Worm (Caenorhabditis elegans) whole organism, early embryonic: ENCODE measurements around the gene clec-57.
A peak's percentile ranks its signal among the peaks of the same experiment; 100 is the strongest.

Experiments
- B0310.2 ChIP-seq: sonication (generic microtip); optimal IDR thresholded peaks from 2 replicates; lab custom pipeline; 2016; ENCODE audit warnings: mild to moderate bottlenecking, missing genetic modification characterization, missing compliant biosample characterization
- F13C5.2 ChIP-seq: sonication (generic microtip); optimal IDR thresholded peaks from 2 replicates; lab custom pipeline; 2017; ENCODE audit warnings: mild to moderate bottlenecking, missing genetic modification characterization, inconsistent platforms, missing compliant biosample characterization
- aly-1 ChIP-seq: sonication (generic microtip); optimal IDR thresholded peaks from 2 replicates; lab custom pipeline; 2016; ENCODE audit warnings: missing genetic modification characterization, missing compliant biosample characterization
- ama-1 ChIP-seq: fragments of 150-350 bp; optimal IDR thresholded peaks from 2 replicates; lab custom pipeline; 2014
- ceh-13 ChIP-seq: fragments of 200-800 bp; sonication (Bioruptor generic); optimal IDR thresholded peaks from 2 replicates; lab custom pipeline; 2018; ENCODE audit warnings: mild to moderate bottlenecking, missing genetic modification characterization, missing compliant biosample characterization
- ceh-36 ChIP-seq: sonication (generic microtip); optimal IDR thresholded peaks from 2 replicates; lab custom pipeline; 2016; ENCODE audit warnings: missing genetic modification characterization, inconsistent platforms, missing compliant biosample characterization
- ets-7 ChIP-seq: sonication (generic microtip); optimal IDR thresholded peaks from 2 replicates; lab custom pipeline; 2016; ENCODE audit warnings: missing genotype, missing genetic modification characterization, missing compliant biosample characterization
- flt-1 ChIP-seq: fragments of 200-800 bp; sonication (Bioruptor generic); IDR thresholded peaks from 2 replicates; pipeline ENCODE4 v1.3.6; 2022; ENCODE audit warnings: missing genetic modification characterization, missing compliant biosample characterization
- hmg-4 ChIP-seq: fragments of 200-800 bp; sonication (Bioruptor generic); optimal IDR thresholded peaks from 2 replicates; lab custom pipeline; 2018; ENCODE audit warnings: mild to moderate bottlenecking, missing genetic modification characterization, missing compliant biosample characterization
- hnd-1 ChIP-seq: sonication (generic microtip); optimal IDR thresholded peaks from 2 replicates; lab custom pipeline; 2016; ENCODE audit warnings: missing genetic modification characterization, missing compliant biosample characterization
- pes-1 ChIP-seq: fragments of 200-800 bp; sonication (Bioruptor generic); IDR thresholded peaks from 2 replicates; pipeline ENCODE4 v1.3.6; 2022; ENCODE audit warnings: missing genetic modification reagents, missing genetic modification characterization, missing compliant biosample characterization
- scrt-1 ChIP-seq: fragments of 200-800 bp; sonication (Bioruptor generic); IDR thresholded peaks from 2 replicates; pipeline ENCODE4 v1.3.6; 2022; ENCODE audit warnings: missing genetic modification characterization, missing compliant biosample characterization
- tbx-11 ChIP-seq: fragments of 200-800 bp; sonication (Bioruptor generic); IDR thresholded peaks from 2 replicates; pipeline ENCODE4 v1.3.6; 2022; ENCODE audit warnings: missing genetic modification characterization, missing compliant biosample characterization
- tbx-37 ChIP-seq: fragments of 200-800 bp; sonication (Bioruptor generic); conservative IDR thresholded peaks from 2 replicates; pipeline ENCODE4 v1.3.6; 2022; ENCODE audit warnings: missing genetic modification reagents, missing genetic modification characterization, missing compliant biosample characterization
- tra-4 ChIP-seq: sonication (generic microtip); optimal IDR thresholded peaks from 2 replicates; lab custom pipeline; 2017; ENCODE audit warnings: missing genetic modification characterization, missing compliant biosample characterization

clec-57 gene

DNA sequence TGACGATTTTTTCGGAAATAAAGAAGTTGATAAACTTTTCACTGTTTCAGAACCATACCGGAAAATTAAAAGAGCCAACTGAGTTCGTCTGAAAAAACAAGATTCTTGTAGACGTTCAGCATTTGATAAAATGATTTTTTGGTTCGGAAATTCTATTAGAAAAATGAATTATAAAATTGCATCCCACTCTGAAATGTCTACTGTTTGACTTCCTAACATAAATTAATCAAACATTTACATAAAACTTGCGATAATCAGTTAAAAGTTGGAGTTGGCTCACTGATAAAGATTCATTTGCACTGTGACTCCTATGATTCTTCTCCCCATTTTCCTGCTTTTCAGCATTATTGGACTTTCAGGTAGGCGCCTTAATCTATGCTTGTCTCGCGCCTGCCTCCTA, at the start of gene clec-57:
Gene clec-57 (plus strand): TSS at position 301 of the 400 bp plus-strand sequence.
- no peak for TF ChIP-seq scrt-1
- TF ChIP-seq aly-1 (tag; lab: Kevin White, UChicago) = no peak
- TF ChIP-seq F13C5.2 = no peak

DNA sequence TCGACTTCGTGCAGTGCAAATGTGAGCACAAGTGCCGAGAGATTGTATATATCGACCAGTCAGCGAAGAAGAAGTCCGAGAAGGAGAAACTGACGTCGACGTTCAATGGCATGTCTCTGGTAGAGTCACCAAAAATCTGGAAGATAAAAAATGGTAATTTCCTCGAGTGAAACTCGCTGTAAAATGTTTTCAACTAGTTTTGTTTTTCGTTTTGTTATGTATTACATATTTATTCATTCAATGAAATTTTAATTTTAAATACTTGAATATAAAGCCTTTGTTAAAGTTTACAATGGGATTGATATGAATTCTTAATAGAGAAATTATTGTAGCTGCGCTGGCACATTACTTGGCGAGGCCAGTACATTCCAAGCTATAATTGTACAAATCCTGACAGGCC, 49.2 kb upstream of the clec-57 start:
- TF ChIP-seq ceh-36 (tag; lab: Kevin White, UChicago) (no peak), tra-4 (no peak), hnd-1 (tag; lab: Kevin White, UChicago) (no peak), tbx-11 (GFP tag; lab: Robert Waterston, UW) (no peak), aly-1 (tag; lab: Kevin White, UChicago) (no peak), flt-1 (GFP tag; lab: Robert Waterston, UW) (no peak), ceh-13 (GFP tag; lab: Kevin White, UChicago) (no peak), hmg-4 (GFP tag; lab: Kevin White, UChicago) (no peak)

DNA sequence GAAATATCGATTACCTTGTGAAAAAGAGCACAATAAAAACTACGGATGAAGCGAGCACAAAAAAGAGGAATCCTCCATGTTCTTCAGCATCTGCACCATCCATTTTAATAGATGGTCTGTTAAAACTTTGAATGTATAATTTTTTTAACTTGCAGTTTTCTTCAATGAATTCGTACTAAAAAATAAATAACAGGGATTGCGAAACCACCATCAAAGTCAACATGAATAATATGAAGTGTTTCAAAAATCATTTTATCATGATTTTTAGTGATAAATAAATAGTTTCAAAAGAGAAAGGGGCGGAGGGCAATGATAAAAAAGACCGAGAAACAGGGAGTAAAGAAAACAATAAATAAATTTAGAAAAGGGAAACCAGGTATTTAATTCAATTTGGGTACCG, 47.7 kb upstream of the clec-57 start, which contains the start of gene dhs-22:
Gene dhs-22 (minus strand): TSS at position 116 of the 400 bp plus-strand sequence.
- TF ChIP-seq scrt-1 = no peak
- no peak for TF ChIP-seq ama-1 (lab: Kevin White, UChicago)

- no peak for TF ChIP-seq B0310.2 (tag; lab: Kevin White, UChicago)
- TF ChIP-seq scrt-1 = 0 out of 2 replicates have a peak, but pooled peaks have one; percentile 11
- TF ChIP-seq tbx-37 (GFP tag; lab: Robert Waterston, UW) = no peak
Observed at ce11 chrV:14422317-14422716, 46.7 kb upstream of the clec-57 start, which contains the start of gene pas-1. Gene pas-1, minus strand, starts transcription at chrV:14422618.

- peak; percentile 59; the same call in 1 of the 2 replicates for TF ChIP-seq tbx-37 (GFP tag; lab: Robert Waterston, UW)
- no peak for TF ChIP-seq flt-1 (GFP tag; lab: Robert Waterston, UW)
Observed at ce11 chrV:14423268-14423667, 45.8 kb upstream of the clec-57 start, which contains the start of gene rpoa-12. Gene rpoa-12, minus strand, starts transcription at chrV:14423304.

DNA sequence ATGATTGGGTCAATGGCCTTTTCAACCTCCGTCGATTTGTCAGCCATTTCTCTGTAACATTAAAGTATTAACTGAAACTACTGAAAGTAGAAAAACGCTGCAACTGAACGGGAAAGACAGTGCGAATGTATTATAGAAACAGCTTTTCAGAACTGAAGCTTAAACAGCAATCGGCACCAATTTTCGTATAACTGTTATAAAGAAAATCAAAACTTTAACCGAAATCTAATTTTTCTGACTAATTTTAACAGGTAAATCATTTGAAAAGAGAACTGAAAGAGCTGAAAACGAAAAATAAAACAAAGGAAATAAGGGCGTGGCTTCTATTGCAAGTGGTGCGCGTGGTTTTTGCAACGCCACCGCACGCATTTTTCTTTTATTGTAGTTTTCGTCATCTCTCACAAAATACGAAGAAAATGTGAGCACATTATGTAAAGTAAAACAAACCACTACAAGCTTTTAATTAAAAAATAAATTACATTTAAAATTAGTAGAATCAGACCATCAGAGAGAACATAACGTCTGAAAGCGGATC, 44.0 kb upstream of the clec-57 start, which contains the start of gene rrsr-1:
Gene rrsr-1 (minus strand): TSS at position 51 of the 535 bp plus-strand sequence.
- TF ChIP-seq tbx-11 (GFP tag; lab: Robert Waterston, UW) (no peak), ama-1 (lab: Kevin White, UChicago) (no peak), flt-1 (GFP tag; lab: Robert Waterston, UW) (peak; percentile 57; the same call in 1 of the 2 replicates), F13C5.2 (peak; percentile 51), pes-1 (GFP tag; lab: Robert Waterston, UW) (0 out of 2 replicates have a peak, but pooled peaks have one; percentile 14), hmg-4 (GFP tag; lab: Kevin White, UChicago) (no peak)

ce11 chrV:14426013-14426412, 43.0 kb upstream of the clec-57 start:
- no peak for TF ChIP-seq tra-4

DNA sequence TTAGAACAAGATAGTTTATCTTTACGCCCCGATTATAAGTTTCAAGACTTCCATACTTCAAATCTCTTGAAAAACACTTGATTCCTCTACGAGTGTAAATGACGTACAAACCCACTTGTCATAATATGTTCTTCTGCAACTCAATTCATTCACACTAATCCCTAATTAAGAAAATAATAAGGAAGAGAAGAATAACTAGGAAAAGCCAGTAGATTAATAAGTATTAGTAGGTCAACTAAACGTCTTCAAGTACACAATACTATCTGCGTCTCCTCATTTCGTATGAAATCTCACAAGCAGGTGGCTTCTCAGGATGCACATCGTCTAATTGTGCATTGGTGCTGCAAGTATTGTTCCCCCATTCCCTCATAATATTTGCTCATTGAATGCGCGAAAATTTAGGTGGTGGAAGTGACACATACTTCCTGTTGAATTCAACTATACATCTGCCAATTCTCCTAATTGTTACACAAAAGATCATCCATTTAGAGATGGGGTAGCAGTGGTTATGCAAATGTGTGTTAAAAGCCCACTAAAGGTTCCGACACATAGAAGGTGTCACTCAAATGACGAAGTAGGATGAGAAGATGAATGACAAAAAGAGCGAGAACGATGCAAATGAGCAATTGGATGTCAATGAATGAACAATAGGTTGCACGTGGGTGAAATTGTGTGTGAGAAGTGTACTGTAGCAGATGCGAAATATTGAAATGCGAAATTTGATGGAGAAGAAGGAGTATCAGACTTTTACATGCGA, 41.8 kb upstream of the clec-57 start:
- TF ChIP-seq ama-1 (lab: Kevin White, UChicago) (no peak), ceh-36 (tag; lab: Kevin White, UChicago) (peak; percentile 34), hmg-4 (GFP tag; lab: Kevin White, UChicago) (no peak)

- TF ChIP-seq B0310.2 (tag; lab: Kevin White, UChicago) = no peak
- no peak for TF ChIP-seq flt-1 (GFP tag; lab: Robert Waterston, UW)
- TF ChIP-seq ets-7 (tag; lab: Kevin White, UChicago) = no peak
Observed at ce11 chrV:14428865-14429264, 40.2 kb upstream of the clec-57 start, which contains the start of gene F23B12.1. Gene F23B12.1, plus strand, starts transcription at chrV:14429165.

ce11 chrV:14432259-14432658, 36.8 kb upstream of the clec-57 start, which contains the start of gene egl-1:
Gene egl-1, minus strand, starts transcription at chrV:14432359.
- no peak for TF ChIP-seq F13C5.2
- no peak for TF ChIP-seq ama-1 (lab: Kevin White, UChicago)
- TF ChIP-seq hmg-4 (GFP tag; lab: Kevin White, UChicago) = no peak
- TF ChIP-seq tbx-11 (GFP tag; lab: Robert Waterston, UW) = no peak
- TF ChIP-seq tra-4 = no peak
- no peak for TF ChIP-seq pes-1 (GFP tag; lab: Robert Waterston, UW)
- no peak for TF ChIP-seq ets-7 (tag; lab: Kevin White, UChicago)
